Worm (Caenorhabditis elegans) whole organism, dauer: ENCODE results near the gene T26E4.7.

ENCODE experiments used
- unc-62 ChIP-seq: sonication (generic microtip); optimal IDR thresholded peaks from 2 replicates; lab custom pipeline; 2017; ENCODE audit warnings: missing biosample characterization, missing genetic modification reagents, missing genetic modification characterization

Gene T26E4.7

ce11 chrV:15826110-15826509 is 32.7 kb downstream of the T26E4.7 start, which contains the start of gene srbc-51:
Gene srbc-51 (plus strand): TSS chrV:15826410.
- no peak for TF ChIP-seq unc-62 (GFP tag; lab: Kevin White, UChicago)

- no peak for TF ChIP-seq unc-62 (GFP tag; lab: Kevin White, UChicago)
Measured at ce11 chrV:15829907-15830306, 36.5 kb downstream of the T26E4.7 start, which contains the start of gene srbc-55. Gene srbc-55 (minus strand): TSS chrV:15830007.

ce11 chrV:15831586-15831985 is 38.2 kb downstream of the T26E4.7 start, which contains the start of gene srbc-56:
Gene srbc-56 (minus strand): TSS chrV:15831686.
- TF ChIP-seq unc-62 (GFP tag; lab: Kevin White, UChicago): no peak

ce11 chrV:15833622-15834021 is 40.3 kb downstream of the T26E4.7 start, which contains the start of gene srbc-54:
Gene srbc-54 (minus strand): TSS chrV:15833722.
- no peak for TF ChIP-seq unc-62 (GFP tag; lab: Kevin White, UChicago)

- TF ChIP-seq unc-62 (GFP tag; lab: Kevin White, UChicago): no peak
Measured at ce11 chrV:15841095-15841494, 47.7 kb downstream of the T26E4.7 start, which contains the start of gene srh-149. Gene srh-149 (minus strand): TSS chrV:15841195.
